Fruit fly (Drosophila melanogaster) whole organism, prepupa: Measurements from ENCODE around the gene nerfin-1.
A peak's percentile ranks its signal among the peaks of the same experiment; 100 is the strongest.
"Not testable (repeated sequence)": the region's sequence is repeated elsewhere in the genome, so short reads cannot be mapped to it uniquely, and the experiment has no call there.

Experiments
- Blimp-1 ChIP-seq: fragments of 200-800 bp; sonication (Bioruptor generic); optimal IDR thresholded peaks from 3 replicates; lab custom pipeline; 2017; ENCODE audit warnings: missing biosample characterization, missing genetic modification characterization, mild to moderate bottlenecking, moderate library complexity, missing genetic modification reagents
- CG10631 ChIP-seq: fragments of 200-800 bp; sonication (Bioruptor generic); optimal IDR thresholded peaks from 2 replicates; lab custom pipeline; 2016; ENCODE audit warnings: missing biosample characterization, missing genetic modification characterization
- CG10669 ChIP-seq: fragments of 200-800 bp; sonication (Bioruptor generic); optimal IDR thresholded peaks from 3 replicates; lab custom pipeline; 2018; ENCODE audit warnings: missing biosample characterization, mild to moderate bottlenecking, missing genetic modification characterization, moderate library complexity
- CG11762 ChIP-seq: fragments of 200-800 bp; sonication (Bioruptor generic); optimal IDR thresholded peaks from 3 replicates; lab custom pipeline; 2016; ENCODE audit warnings: missing biosample characterization, missing genetic modification characterization; ENCODE audit not compliant: insufficient read depth
- CG11902 ChIP-seq: fragments of 200-800 bp; sonication (Bioruptor generic); optimal IDR thresholded peaks from 3 replicates; lab custom pipeline; 2016; ENCODE audit warnings: missing biosample characterization, missing genetic modification characterization
- CG1621 ChIP-seq: fragments of 200-800 bp; sonication (Bioruptor generic); optimal IDR thresholded peaks from 3 replicates; lab custom pipeline; 2018; ENCODE audit warnings: missing biosample characterization, mild to moderate bottlenecking, missing genetic modification characterization
- CG16779 ChIP-seq: fragments of 200-800 bp; sonication (Bioruptor generic); optimal IDR thresholded peaks from 3 replicates; lab custom pipeline; 2017; ENCODE audit warnings: missing biosample characterization, mild to moderate bottlenecking, missing genetic modification characterization
- CG3032 ChIP-seq: fragments of 200-800 bp; optimal IDR thresholded peaks from 2 replicates; lab custom pipeline; 2019; ENCODE audit warnings: missing biosample characterization, mild to moderate bottlenecking, missing genetic modification characterization, moderate library complexity
- CG31627 ChIP-seq: fragments of 200-800 bp; sonication (Bioruptor generic); optimal IDR thresholded peaks from 3 replicates; lab custom pipeline; 2016; ENCODE audit warnings: missing biosample characterization, missing genetic modification characterization
- CG32006 ChIP-seq: fragments of 200-800 bp; sonication (Bioruptor generic); optimal IDR thresholded peaks from 3 replicates; lab custom pipeline; 2017; ENCODE audit warnings: missing biosample characterization, mild to moderate bottlenecking, missing genetic modification characterization
- CG34406 ChIP-seq: fragments of 200-800 bp; sonication (Bioruptor generic); optimal IDR thresholded peaks from 3 replicates; lab custom pipeline; 2016; ENCODE audit warnings: missing biosample characterization, missing genetic modification characterization
- CG3919 ChIP-seq: fragments of 200-800 bp; sonication (Bioruptor generic); optimal IDR thresholded peaks from 3 replicates; lab custom pipeline; 2016; ENCODE audit warnings: missing biosample characterization, missing genetic modification characterization
- CG6163 ChIP-seq: fragments of 200-800 bp; sonication (Bioruptor generic); IDR thresholded peaks from 3 replicates; pipeline ENCODE4 v1.3.6; 2022; ENCODE audit warnings: missing biosample characterization, missing genetic modification characterization
- CG6808 ChIP-seq: fragments of 200-800 bp; sonication (Bioruptor generic); optimal IDR thresholded peaks from 3 replicates; lab custom pipeline; 2017; ENCODE audit warnings: missing biosample characterization, missing genetic modification characterization, mild to moderate bottlenecking, moderate library complexity, missing genetic modification reagents
- CG6854 ChIP-seq: fragments of 200-800 bp; sonication (Bioruptor generic); optimal IDR thresholded peaks from 2 replicates; lab custom pipeline; 2017; ENCODE audit warnings: missing biosample characterization, mild to moderate bottlenecking, missing genetic modification characterization
- CG8319 ChIP-seq: fragments of 200-800 bp; sonication (Bioruptor generic); optimal IDR thresholded peaks from 3 replicates; lab custom pipeline; 2016; ENCODE audit warnings: missing biosample characterization, missing genetic modification characterization
- CG8632 ChIP-seq: fragments of 200-800 bp; sonication (Bioruptor generic); optimal IDR thresholded peaks from 3 replicates; lab custom pipeline; 2016; ENCODE audit warnings: missing biosample characterization, missing genetic modification characterization
- Eip78C ChIP-seq: fragments of 200-800 bp; sonication (Bioruptor generic); peaks from one replicate; lab custom pipeline; 2016; ENCODE audit warnings: missing biosample characterization, missing genetic modification characterization
- Eip93F ChIP-seq: fragments of 200-800 bp; sonication (Bioruptor generic); optimal IDR thresholded peaks from 2 replicates; lab custom pipeline; 2016; ENCODE audit warnings: missing biosample characterization, mild to moderate bottlenecking, missing genetic modification characterization
- Hr38 ChIP-seq: sonication (Bioruptor generic); optimal IDR thresholded peaks from 2 replicates; lab custom pipeline; 2016; ENCODE audit warnings: missing biosample characterization, missing genetic modification characterization
- Hr39 ChIP-seq: fragments of 200-800 bp; sonication (Bioruptor generic); optimal IDR thresholded peaks from 2 replicates; lab custom pipeline; 2016; ENCODE audit warnings: missing biosample characterization, missing genetic modification characterization
- Lpt ChIP-seq: fragments of 200-800 bp; sonication (Bioruptor generic); optimal IDR thresholded peaks from 3 replicates; lab custom pipeline; 2016; ENCODE audit warnings: missing biosample characterization, missing genetic modification characterization
- Met ChIP-seq: fragments of 200-800 bp; sonication (Bioruptor generic); optimal IDR thresholded peaks from 3 replicates; lab custom pipeline; 2016; ENCODE audit warnings: missing biosample characterization, missing genetic modification characterization
- Smox ChIP-seq: fragments of 200-800 bp; sonication (Bioruptor generic); optimal IDR thresholded peaks from 3 replicates; lab custom pipeline; 2016; ENCODE audit warnings: missing biosample characterization, missing genetic modification characterization
- Sox102F ChIP-seq: fragments of 200-800 bp; sonication (Bioruptor generic); optimal IDR thresholded peaks from 2 replicates; lab custom pipeline; 2016; ENCODE audit warnings: missing biosample characterization, mild to moderate bottlenecking, missing genetic modification characterization
- Sox14 ChIP-seq: fragments of 200-800 bp; sonication (Bioruptor generic); optimal IDR thresholded peaks from 3 replicates; lab custom pipeline; 2016; ENCODE audit warnings: missing biosample characterization, missing genetic modification characterization
- Sox15 ChIP-seq: fragments of 200-800 bp; sonication (Bioruptor generic); optimal IDR thresholded peaks from 3 replicates; lab custom pipeline; 2016; ENCODE audit warnings: missing biosample characterization, missing genetic modification characterization
- achi ChIP-seq: fragments of 200-800 bp; sonication (Bioruptor generic); optimal IDR thresholded peaks from 3 replicates; lab custom pipeline; 2016; ENCODE audit warnings: missing biosample characterization, missing genetic modification characterization
- dac ChIP-seq: fragments of 200-800 bp; sonication (Bioruptor generic); optimal IDR thresholded peaks from 2 replicates; lab custom pipeline; 2017; ENCODE audit warnings: missing biosample characterization, mild to moderate bottlenecking, missing genetic modification characterization
- dsx ChIP-seq: fragments of 200-800 bp; optimal IDR thresholded peaks from 3 replicates; lab custom pipeline; 2019; ENCODE audit warnings: missing biosample characterization, mild to moderate bottlenecking, missing genetic modification characterization, moderate library complexity; ENCODE audit not compliant: poor library complexity, severe bottlenecking
- eg ChIP-seq: fragments of 200-800 bp; sonication (Bioruptor generic); IDR thresholded peaks from 3 replicates; pipeline ENCODE4 v1.3.6; 2022; ENCODE audit warnings: missing biosample characterization, missing genetic modification characterization
- esn ChIP-seq: fragments of 200-800 bp; sonication (Bioruptor generic); optimal IDR thresholded peaks from 2 replicates; lab custom pipeline; 2016; ENCODE audit warnings: missing biosample characterization, mild to moderate bottlenecking, missing genetic modification characterization, moderate library complexity
- fd85E ChIP-seq: fragments of 200-800 bp; sonication (Bioruptor generic); optimal IDR thresholded peaks from 3 replicates; lab custom pipeline; 2016; ENCODE audit warnings: missing biosample characterization, missing genetic modification characterization
- fkh ChIP-seq: fragments of 200-800 bp; sonication (Bioruptor generic); optimal IDR thresholded peaks from 3 replicates; lab custom pipeline; 2017; ENCODE audit warnings: missing biosample characterization, mild to moderate bottlenecking, missing genetic modification characterization, moderate library complexity
- lz ChIP-seq: fragments of 200-800 bp; sonication (Bioruptor generic); optimal IDR thresholded peaks from 3 replicates; lab custom pipeline; 2016; ENCODE audit warnings: missing biosample characterization, missing genetic modification characterization
- pdm3 ChIP-seq: fragments of 200-800 bp; sonication (Bioruptor generic); optimal IDR thresholded peaks from 3 replicates; lab custom pipeline; 2016; ENCODE audit warnings: missing biosample characterization, missing genetic modification characterization
- spab ChIP-seq: fragments of 200-800 bp; sonication (Bioruptor generic); optimal IDR thresholded peaks from 2 replicates; lab custom pipeline; 2017; ENCODE audit warnings: missing biosample characterization, mild to moderate bottlenecking, missing genetic modification characterization, missing genetic modification reagents
- svp ChIP-seq: fragments of 200-800 bp; sonication (Bioruptor generic); peaks from one replicate; lab custom pipeline; 2016; ENCODE audit warnings: missing biosample characterization, missing genetic modification characterization
- topi ChIP-seq: fragments of 200-800 bp; sonication (Bioruptor generic); optimal IDR thresholded peaks from 3 replicates; lab custom pipeline; 2016; ENCODE audit warnings: missing biosample characterization, missing genetic modification characterization
- vri ChIP-seq: fragments of 200-800 bp; sonication (Bioruptor generic); optimal IDR thresholded peaks from 3 replicates; lab custom pipeline; 2016; ENCODE audit warnings: missing biosample characterization, mild to moderate bottlenecking, missing genetic modification characterization

nerfin-1 gene

dm6 chr3L:908508-909162 lies at the start of gene nerfin-1:
TSS of gene nerfin-1 (plus strand) at chr3L:909112.
- peak; percentile 22 for TF ChIP-seq Smox
- peak; percentile 17 for TF ChIP-seq Sox15 (GFP tag; lab: Kevin White, UChicago)
- TF ChIP-seq CG31627 (GFP tag; lab: Kevin White, UChicago) = peak; percentile 12
- TF ChIP-seq Met = peak; percentile 50
- peak; percentile 4 for TF ChIP-seq CG10669
- TF ChIP-seq esn = peak; percentile 8
- peak; percentile 0 for TF ChIP-seq spab (GFP tag; lab: Kevin White, UChicago)
- TF ChIP-seq CG34406 (GFP tag; lab: Kevin White, UChicago) = no peak
- no peak for TF ChIP-seq Sox14 (GFP tag; lab: Kevin White, UChicago)
- TF ChIP-seq pdm3 = peak; percentile 5
- peak; percentile 25 for TF ChIP-seq Hr39 (GFP tag; lab: Kevin White, UChicago)
- no peak for TF ChIP-seq CG11902
- TF ChIP-seq CG8319 (GFP tag; lab: Kevin White, UChicago) = no peak
- TF ChIP-seq lz (GFP tag; lab: Kevin White, UChicago) = peak; percentile 3
- peak; percentile 2 for TF ChIP-seq achi (GFP tag; lab: Kevin White, UChicago)
- TF ChIP-seq CG32006 = peak; percentile 2
- peak; percentile 4 for TF ChIP-seq topi
- no peak for TF ChIP-seq Hr38 (GFP tag; lab: Kevin White, UChicago)

dm6 chr3L:865096-865495 lies 43.8 kb upstream of the nerfin-1 start, which contains the start of gene CG12502:
TSS of gene CG12502 (plus strand) at chr3L:865396.
- not testable (repeated sequence) for TF ChIP-seq CG10669, Sox102F, Lpt

- no peak for TF ChIP-seq CG16779 (tag; lab: Kevin White, UChicago)
- no peak for TF ChIP-seq CG11902
- TF ChIP-seq CG8632 = no peak
- TF ChIP-seq CG3919 (GFP tag; lab: Kevin White, UChicago) = no peak
- TF ChIP-seq Blimp-1 (GFP tag; lab: Kevin White, UChicago) = no peak
- TF ChIP-seq lz (GFP tag; lab: Kevin White, UChicago) = no peak
- no peak for TF ChIP-seq dac (GFP tag; lab: Kevin White, UChicago)
- no peak for TF ChIP-seq Eip78C
- no peak for TF ChIP-seq Sox14 (GFP tag; lab: Kevin White, UChicago)
- TF ChIP-seq CG10631 (GFP tag; lab: Kevin White, UChicago) = no peak
- TF ChIP-seq CG11762 = no peak
- TF ChIP-seq svp (GFP tag; lab: Kevin White, UChicago) = no peak
- no peak for TF ChIP-seq Hr39 (GFP tag; lab: Kevin White, UChicago)
- TF ChIP-seq CG6808 (GFP tag; lab: Kevin White, UChicago) = no peak
Measured at dm6 chr3L:868800-869199, 40.1 kb upstream of the nerfin-1 start.

- TF ChIP-seq Eip78C = peak; percentile 39
- TF ChIP-seq Sox14 (GFP tag; lab: Kevin White, UChicago) = peak; percentile 35
- peak; percentile 84 for TF ChIP-seq svp (GFP tag; lab: Kevin White, UChicago)
- TF ChIP-seq Blimp-1 (GFP tag; lab: Kevin White, UChicago) = no peak
Measured at dm6 chr3L:871713-872112, 37.2 kb upstream of the nerfin-1 start, which contains the start of gene Usp10. TSS of gene Usp10 (plus strand) at chr3L:871899.

- TF ChIP-seq CG3032 (tag; lab: Kevin White, UChicago) = peak; percentile 5
- no peak for TF ChIP-seq CG6808 (GFP tag; lab: Kevin White, UChicago)
- peak; percentile 40 for TF ChIP-seq topi
- TF ChIP-seq esn = peak; percentile 76
- peak; percentile 90 for TF ChIP-seq svp (GFP tag; lab: Kevin White, UChicago)
- TF ChIP-seq CG6163 (GFP tag; lab: Robert Waterston, UW) = peak; percentile 45; the same call in 1 of the 3 replicates
- TF ChIP-seq CG11902 = no peak
- TF ChIP-seq CG6854 (GFP tag; lab: Kevin White, UChicago) = no peak
- TF ChIP-seq CG1621 (tag; lab: Kevin White, UChicago) = no peak
- TF ChIP-seq CG16779 (tag; lab: Kevin White, UChicago) = no peak
- TF ChIP-seq Lpt = no peak
- TF ChIP-seq dsx = no peak
- peak; percentile 56 for TF ChIP-seq CG34406 (GFP tag; lab: Kevin White, UChicago)
- TF ChIP-seq Eip93F (GFP tag; lab: Kevin White, UChicago) = no peak
- no peak for TF ChIP-seq fd85E (GFP tag; lab: Kevin White, UChicago)
- peak; percentile 60 for TF ChIP-seq fkh (GFP tag; lab: Kevin White, UChicago)
- peak; percentile 22 for TF ChIP-seq vri (GFP tag; lab: Kevin White, UChicago)
- peak; percentile 59 for TF ChIP-seq CG32006
- peak; percentile 44 for TF ChIP-seq pdm3
- TF ChIP-seq eg = peak; percentile 59; the same call in 2 of the 3 replicates
- peak; percentile 54 for TF ChIP-seq CG3919 (GFP tag; lab: Kevin White, UChicago)
Measured at dm6 chr3L:872389-872972, 36.4 kb upstream of the nerfin-1 start.
